Worm (Caenorhabditis elegans) whole organism, L4 larva: ENCODE results near the gene B0228.6.

ENCODE experiments used
- dmd-9 ChIP-seq: fragments of 200-800 bp; sonication (Bioruptor generic); IDR thresholded peaks from 2 replicates; pipeline ENCODE4 v1.3.6; 2022; ENCODE audit warnings: missing genetic modification reagents, missing genetic modification characterization, missing compliant biosample characterization
- fkh-10 ChIP-seq: fragments of 150-350 bp; optimal IDR thresholded peaks from 2 replicates; lab custom pipeline; 2014; ENCODE audit warnings: missing biosample characterization, missing genetic modification reagents, missing genetic modification characterization
- jun-1 ChIP-seq: fragments of 150-350 bp; optimal IDR thresholded peaks from 2 replicates; lab custom pipeline; 2014; ENCODE audit warnings: missing biosample characterization, missing genetic modification reagents, missing genetic modification characterization
- lin-13 ChIP-seq: fragments of 150-350 bp; optimal IDR thresholded peaks from 2 replicates; lab custom pipeline; 2014; ENCODE audit warnings: missing biosample characterization, missing genetic modification reagents, missing genetic modification characterization
- lin-15B ChIP-seq: fragments of 150-350 bp; sonication (generic microtip); optimal IDR thresholded peaks from 3 replicates; lab custom pipeline; 2014; ENCODE audit warnings: missing biosample characterization, missing genetic modification characterization
- lin-39 ChIP-seq: fragments of 150-350 bp; optimal IDR thresholded peaks from 2 replicates; lab custom pipeline; 2014; ENCODE audit warnings: missing biosample characterization, missing genetic modification reagents, missing genetic modification characterization
- lsy-2 ChIP-seq, 2 experiments: fragments of 150-350 bp in 1 of 2; sonication (generic microtip) in 1 of 2; optimal IDR thresholded peaks; 2 replicates each; lab custom pipeline; 2014 to 2017; ENCODE audit warnings: missing biosample characterization in 2 of 2, missing genetic modification characterization in 2 of 2
- nhr-11 ChIP-seq: fragments of 150-350 bp; optimal IDR thresholded peaks from 2 replicates; lab custom pipeline; 2014; ENCODE audit warnings: missing biosample characterization, missing genetic modification characterization
- nhr-237 ChIP-seq: sonication (generic microtip); optimal IDR thresholded peaks from 2 replicates; lab custom pipeline; 2017; ENCODE audit warnings: missing biosample characterization, missing genetic modification characterization
- nhr-25 ChIP-seq: sonication (generic microtip); optimal IDR thresholded peaks from 2 replicates; lab custom pipeline; 2017; ENCODE audit warnings: missing genetic modification characterization, mild to moderate bottlenecking, missing compliant biosample characterization, antibody characterized with exemption, moderate library complexity, borderline replicate concordance; ENCODE audit not compliant: insufficient read depth
- skn-1 ChIP-seq: fragments of 150-350 bp; optimal IDR thresholded peaks from 2 replicates; lab custom pipeline; 2014; ENCODE audit warnings: missing biosample characterization, missing genetic modification characterization
- unc-39 ChIP-seq: sonication (generic microtip); optimal IDR thresholded peaks from 2 replicates; lab custom pipeline; 2017; ENCODE audit warnings: missing biosample characterization, missing genetic modification characterization
- unc-62 ChIP-seq, 3 experiments: fragments of 150-350 bp in 1 of 3; sonication (generic microtip); optimal IDR thresholded peaks in 2 of 3; peaks in 1 of 3; 1 replicate in 1 of 3; 2 replicates in 2 of 3; lab custom pipeline; 2014 to 2017; ENCODE audit warnings: missing biosample characterization in 3 of 3, missing genetic modification characterization in 3 of 3, missing genetic modification reagents in 3 of 3, missing genotype in 1 of 3
- ztf-11 ChIP-seq: fragments of 150-350 bp; optimal IDR thresholded peaks from 2 replicates; lab custom pipeline; 2014; ENCODE audit warnings: missing biosample characterization, missing genetic modification characterization

- TF ChIP-seq ztf-11 (tag; lab: Kevin White, UChicago) (no peak), nhr-237 (tag; lab: Kevin White, UChicago) (no peak), unc-62 (GFP tag; optimal IDR thresholded peaks at IDR 0.05 in 1 of 2; lab: Kevin White, UChicago) (peak in 1 of 2 experiments; percentile 77), unc-62 (tag; optimal IDR thresholded peaks at IDR 0.05; lab: Kevin White, UChicago) (no peak), fkh-10 (peak; percentile 77), skn-1 (tag; lab: Kevin White, UChicago) (no peak), jun-1 (no peak), nhr-11 (tag; lab: Kevin White, UChicago) (no peak), nhr-25 (tag; lab: Kevin White, UChicago) (no peak), lin-39 (tag; lab: Kevin White, UChicago) (no peak), lsy-2 (tag; optimal IDR thresholded peaks at IDR 0.05; lab: Kevin White, UChicago) (peak in 1 of 2 experiments; percentile 27), lin-15B (tag; lab: Kevin White, UChicago) (no peak), lin-13 (no peak), unc-39 (no peak), dmd-9 (GFP tag; lab: Robert Waterston, UW) (no peak)
Observed at ce11 chrII:7714614-7715186, 40.3 kb downstream of the B0228.6 start.
